Fruit fly (Drosophila melanogaster): Measurements from ENCODE around the gene CG13833.

DNA sequence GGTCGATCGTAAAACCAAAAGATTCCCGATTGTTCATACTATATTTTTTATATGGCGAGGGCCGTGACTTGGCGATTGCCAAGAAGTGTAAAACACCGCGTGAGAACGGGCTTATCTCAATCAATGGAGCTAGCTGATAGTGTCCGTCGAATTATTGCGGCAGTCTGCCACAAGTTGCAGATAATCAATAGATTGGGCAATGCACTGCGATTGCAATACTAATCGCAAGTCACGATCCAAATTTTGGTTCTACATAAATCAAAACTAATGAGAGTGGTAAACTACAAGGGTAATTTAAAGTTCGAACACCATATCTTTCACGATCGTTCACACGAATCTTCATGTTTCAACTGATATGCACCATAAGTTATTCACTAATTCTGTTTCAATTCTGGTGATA lies 21.4 kb upstream of the CG13833 start:
- no peak for TF ChIP-seq dsf (GFP tag; optimal IDR thresholded peaks at IDR 0.05; ENCODE audit: borderline replicate concordance)
- no peak for TF ChIP-seq br (GFP tag; optimal IDR thresholded peaks at IDR 0.05)
- no peak for TF ChIP-seq Myc (optimal IDR thresholded peaks at IDR 0.05)
